Worm (Caenorhabditis elegans) whole organism, L1 larva: ENCODE results near the gene lmp-2.

ENCODE experiments used
- ceh-82 ChIP-seq, 3 experiments: fragments of 150-350 bp in 1 of 3; sonication (generic microtip) in 2 of 3; optimal IDR thresholded peaks; 2 replicates each; lab custom pipeline; 2014 to 2017; ENCODE audit warnings: missing biosample characterization in 3 of 3, missing genetic modification characterization in 3 of 3
- jun-1 ChIP-seq: fragments of 150-350 bp; optimal IDR thresholded peaks from 2 replicates; lab custom pipeline; 2014; ENCODE audit warnings: missing biosample characterization, missing genetic modification reagents, missing genetic modification characterization
- mdl-1 ChIP-seq, 2 experiments: fragments of 150-350 bp; optimal IDR thresholded peaks; 2 replicates each; lab custom pipeline; 2014 to 2017; ENCODE audit warnings: missing biosample characterization in 2 of 2, missing genetic modification characterization in 2 of 2, inconsistent platforms in 1 of 2
- nhr-47 ChIP-seq: sonication (generic microtip); optimal IDR thresholded peaks from 2 replicates; lab custom pipeline; 2016; ENCODE audit warnings: mild to moderate bottlenecking, missing genetic modification characterization, moderate library complexity, missing compliant biosample characterization
- snpc-4 ChIP-seq: fragments of 150-350 bp; optimal IDR thresholded peaks from 2 replicates; lab custom pipeline; 2014; ENCODE audit warnings: missing biosample characterization, missing genetic modification characterization
- sox-4 ChIP-seq: sonication (generic microtip); optimal IDR thresholded peaks from 2 replicates; lab custom pipeline; 2016; ENCODE audit warnings: missing genetic modification characterization, missing compliant biosample characterization
- swsn-7 ChIP-seq: sonication (generic microtip); optimal IDR thresholded peaks from 2 replicates; lab custom pipeline; 2016; ENCODE audit warnings: missing genetic modification characterization, missing compliant biosample characterization
- unc-130 ChIP-seq: fragments of 150-350 bp; optimal IDR thresholded peaks from 2 replicates; lab custom pipeline; 2017; ENCODE audit warnings: missing biosample characterization, missing genetic modification characterization, inconsistent platforms
- unc-62 ChIP-seq: fragments of 150-350 bp; optimal IDR thresholded peaks from 2 replicates; lab custom pipeline; 2014; ENCODE audit warnings: missing biosample characterization, missing genetic modification reagents, missing genetic modification characterization

DNA sequence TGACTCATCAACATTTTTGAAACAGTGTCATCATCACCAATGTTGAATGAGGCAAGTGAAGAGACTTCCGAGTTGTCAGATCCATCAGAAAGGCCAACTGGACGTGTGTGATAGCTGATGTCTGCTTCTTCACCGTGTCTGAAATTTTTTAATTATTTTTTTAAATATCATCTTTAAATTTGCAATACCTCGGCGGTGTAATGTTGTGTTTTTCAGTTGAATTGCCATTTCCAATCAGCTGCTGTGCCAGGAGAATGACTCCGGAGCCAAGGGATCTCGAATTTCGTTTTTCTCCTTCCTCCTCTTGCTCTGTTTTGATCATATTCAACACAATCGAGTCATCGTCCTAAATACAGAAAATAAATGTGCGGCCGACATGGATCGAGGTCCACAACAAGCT, 40.4 kb upstream of the lmp-2 start:
- no peak for TF ChIP-seq ceh-82 (tag; optimal IDR thresholded peaks at IDR 0.05; lab: Kevin White, UChicago)
- no peak for TF ChIP-seq unc-130 (tag; lab: Kevin White, UChicago)
- no peak for TF ChIP-seq snpc-4
- TF ChIP-seq nhr-47 (tag; lab: Kevin White, UChicago) = no peak
- no peak for TF ChIP-seq jun-1
- TF ChIP-seq swsn-7 = no peak
- TF ChIP-seq sox-4 (tag; lab: Kevin White, UChicago) = no peak
- no peak for TF ChIP-seq mdl-1 (tag; optimal IDR thresholded peaks at IDR 0.05; lab: Kevin White, UChicago)
- no peak for TF ChIP-seq unc-62
